Worm (Caenorhabditis elegans): ENCODE results near the gene fbxa-128.

The fbxa-128 gene

ce11 chrIII:11090870-11091386 lies 48.0 kb downstream of the fbxa-128 start (continued):
- TF ChIP-seq ztf-6 (GFP tag; IDR thresholded peaks at IDR 0.05), result no peak
- peak; percentile 53 for TF ChIP-seq fkh-3 (tag; optimal IDR thresholded peaks at IDR 0.05)
- no peak for TF ChIP-seq F22D6.2 (tag; optimal IDR thresholded peaks at IDR 0.05)
- TF ChIP-seq hrde-1 (tag; optimal IDR thresholded peaks at IDR 0.05; ENCODE audit: borderline replicate concordance), result peak; percentile 83
- TF ChIP-seq K12H6.12 (tag; optimal IDR thresholded peaks at IDR 0.05), result no peak
- peak; percentile 55 for TF ChIP-seq xnd-1 (tag; optimal IDR thresholded peaks at IDR 0.05)
- peak; percentile 58 for TF ChIP-seq tlf-1 (GFP tag; optimal IDR thresholded peaks at IDR 0.05)
- TF ChIP-seq madf-3 (GFP tag; IDR thresholded peaks at IDR 0.05), result 0 out of 2 replicates have a peak, but pooled peaks have one; percentile 24
- TF ChIP-seq bed-1 (GFP tag; IDR thresholded peaks at IDR 0.05), result 0 out of 2 replicates have a peak, but pooled peaks have one; percentile 73
- peak; percentile 32; the same call in 1 of the 2 replicates for TF ChIP-seq attf-3 (GFP tag; conservative IDR thresholded peaks at IDR 0.05)
- peak; percentile 64 for TF ChIP-seq nhr-27 (tag; optimal IDR thresholded peaks at IDR 0.05)
- TF ChIP-seq Y95B8A.8 (GFP tag; IDR thresholded peaks at IDR 0.05), result peak; percentile 61; the same call in 1 of the 2 replicates
- peak; percentile 11 to 65 for TF ChIP-seq rec-8 (tag; optimal IDR thresholded peaks at IDR 0.05)
- TF ChIP-seq pha-4 (tag; optimal IDR thresholded peaks at IDR 0.05), result no peak
- TF ChIP-seq ztf-28 (GFP tag; IDR thresholded peaks at IDR 0.05), result no peak
- peak; percentile 5; the same call in 1 of the 2 replicates for TF ChIP-seq ztf-25 (GFP tag; IDR thresholded peaks at IDR 0.05)
- TF ChIP-seq gei-17 (GFP tag; optimal IDR thresholded peaks at IDR 0.05), result no peak
- no peak for TF ChIP-seq F55B11.4 (tag; optimal IDR thresholded peaks at IDR 0.05; ENCODE audit: borderline replicate concordance, insufficient read depth)
- TF ChIP-seq F37B4.10 (GFP tag; IDR thresholded peaks at IDR 0.05), result 0 out of 2 replicates have a peak, but pooled peaks have one; percentile 7
- TF ChIP-seq lag-1 (GFP tag; IDR thresholded peaks at IDR 0.05), result no peak
- peak; percentile 5 for TF ChIP-seq F57A8.1 (GFP tag; optimal IDR thresholded peaks at IDR 0.05)
- TF ChIP-seq madf-8 (GFP tag; conservative IDR thresholded peaks at IDR 0.05), result peak; percentile 37
- TF ChIP-seq ztf-26 (tag; optimal IDR thresholded peaks at IDR 0.05), result no peak
- no peak for TF ChIP-seq B0035.1 (tag; optimal IDR thresholded peaks at IDR 0.05)
- TF ChIP-seq unc-62 (GFP tag; optimal IDR thresholded peaks at IDR 0.05), result no peak
- TF ChIP-seq nfya-2 (GFP tag; IDR thresholded peaks at IDR 0.05), result 0 out of 2 replicates have a peak, but pooled peaks have one; percentile 14
- TF ChIP-seq lir-1 (GFP tag; conservative IDR thresholded peaks at IDR 0.05), result peak; percentile 38; the same call in 1 of the 2 replicates
- no peak for TF ChIP-seq ets-4 (GFP tag; optimal IDR thresholded peaks at IDR 0.05)
- peak; percentile 30 for TF ChIP-seq ztf-22 (GFP tag; optimal IDR thresholded peaks at IDR 0.05)
- peak; percentile 80 for TF ChIP-seq ekl-4 (GFP tag; IDR thresholded peaks at IDR 0.05)
- TF ChIP-seq egl-44 (GFP tag; IDR thresholded peaks at IDR 0.05), result peak; percentile 66; the same call in 1 of the 2 replicates
- peak; percentile 85 for TF ChIP-seq lin-26 (GFP tag; IDR thresholded peaks at IDR 0.05)
- 0 out of 2 replicates have a peak, but pooled peaks have one; percentile 6 for TF ChIP-seq C17E4.6 (GFP tag; IDR thresholded peaks at IDR 0.05)
- TF ChIP-seq ceh-40 (GFP tag; IDR thresholded peaks at IDR 0.05), result 0 out of 2 replicates have a peak, but pooled peaks have one; percentile 35
- no peak for TF ChIP-seq hlh-12 (tag; optimal IDR thresholded peaks at IDR 0.05)
- peak; percentile 60 for TF ChIP-seq repo-1 (tag; optimal IDR thresholded peaks at IDR 0.05)
- peak; percentile 77 for TF ChIP-seq athp-1 (tag; optimal IDR thresholded peaks at IDR 0.05)
- TF ChIP-seq B0019.2 (GFP tag; conservative IDR thresholded peaks at IDR 0.05), result no peak
- TF ChIP-seq snpc-1.1 (tag; optimal IDR thresholded peaks at IDR 0.05; ENCODE audit: insufficient read depth), result peak; percentile 98
- no peak for TF ChIP-seq ztf-3 (GFP tag; optimal IDR thresholded peaks at IDR 0.05)
- TF ChIP-seq mel-28 (tag; optimal IDR thresholded peaks at IDR 0.05; ENCODE audit: borderline replicate concordance), result no peak
